Fruit fly (Drosophila melanogaster) whole organism, embryonic: Measurements from ENCODE around the gene CG11000.

Source experiments
- CG10543 ChIP-seq: fragments of 200-800 bp; sonication (Bioruptor generic); optimal IDR thresholded peaks from 3 replicates; lab custom pipeline; 2017; ENCODE audit warnings: missing biosample characterization, mild to moderate bottlenecking, missing genetic modification characterization, moderate library complexity
- CG10565 ChIP-seq: fragments of 200-800 bp; sonication (Bioruptor generic); optimal IDR thresholded peaks from 3 replicates; lab custom pipeline; 2016; ENCODE audit warnings: missing biosample characterization, mild to moderate bottlenecking, missing genetic modification characterization
- CG10654 ChIP-seq: fragments of 200-800 bp; sonication (Bioruptor generic); optimal IDR thresholded peaks from 2 replicates; lab custom pipeline; 2016; ENCODE audit warnings: missing biosample characterization, missing genetic modification characterization
- CG11695 ChIP-seq: fragments of 200-800 bp; sonication (Bioruptor generic); IDR thresholded peaks from 3 replicates; pipeline ENCODE4 v1.3.6; 2022; ENCODE audit warnings: missing biosample characterization, missing genetic modification characterization
- CG12104 ChIP-seq: fragments of 200-800 bp; sonication (Bioruptor generic); optimal IDR thresholded peaks from 3 replicates; lab custom pipeline; 2016; ENCODE audit warnings: missing biosample characterization, missing genetic modification characterization
- CG12391 ChIP-seq: fragments of 200-800 bp; sonication (Bioruptor generic); optimal IDR thresholded peaks from 3 replicates; lab custom pipeline; 2018; ENCODE audit warnings: missing biosample characterization, mild to moderate bottlenecking, missing genetic modification characterization, moderate library complexity
- CG15696 ChIP-seq: fragments of 200-800 bp; sonication (Bioruptor generic); optimal IDR thresholded peaks from 2 replicates; lab custom pipeline; 2019; ENCODE audit warnings: missing biosample characterization, mild to moderate bottlenecking, missing genetic modification characterization, moderate library complexity
- CG18011 ChIP-seq: fragments of 200-800 bp; sonication (Bioruptor generic); optimal IDR thresholded peaks from 2 replicates; lab custom pipeline; 2017; ENCODE audit warnings: missing biosample characterization, missing genetic modification characterization, mild to moderate bottlenecking, moderate library complexity, missing genotype
- CG30403 ChIP-seq: fragments of 200-800 bp; sonication (Bioruptor generic); optimal IDR thresholded peaks from 3 replicates; lab custom pipeline; 2016; ENCODE audit warnings: missing biosample characterization, missing genetic modification characterization
- CG4360 ChIP-seq: fragments of 200-800 bp; sonication (Bioruptor generic); IDR thresholded peaks from 2 replicates; pipeline ENCODE4 v1.3.6; 2022; ENCODE audit warnings: missing biosample characterization, missing genetic modification characterization
- CG4617 ChIP-seq: fragments of 200-800 bp; sonication (Bioruptor generic); optimal IDR thresholded peaks from 3 replicates; lab custom pipeline; 2016; ENCODE audit warnings: missing biosample characterization, missing genetic modification characterization, borderline replicate concordance
- CG6254 ChIP-seq: fragments of 200-800 bp; sonication (Bioruptor generic); optimal IDR thresholded peaks from 3 replicates; lab custom pipeline; 2017; ENCODE audit warnings: mild to moderate bottlenecking, missing biosample characterization, missing genetic modification reagents, missing genetic modification characterization
- CG6683 ChIP-seq: fragments of 200-800 bp; sonication (Bioruptor generic); optimal IDR thresholded peaks from 2 replicates; lab custom pipeline; 2017; ENCODE audit warnings: missing biosample characterization, mild to moderate bottlenecking, missing genetic modification characterization, missing genetic modification reagents
- CG7928 ChIP-seq: fragments of 200-800 bp; sonication (Bioruptor generic); optimal IDR thresholded peaks from 2 replicates; lab custom pipeline; 2017; ENCODE audit warnings: missing biosample characterization, mild to moderate bottlenecking, missing genetic modification characterization
- CG9727 ChIP-seq: fragments of 200-800 bp; sonication (Bioruptor generic); optimal IDR thresholded peaks from 3 replicates; lab custom pipeline; 2017; ENCODE audit warnings: missing biosample characterization, mild to moderate bottlenecking, missing genetic modification characterization
- CG9932 ChIP-seq: fragments of 200-800 bp; sonication (Bioruptor generic); IDR thresholded peaks from 2 replicates; pipeline ENCODE4 v1.3.6; 2022; ENCODE audit warnings: missing biosample characterization, missing genetic modification characterization
- Camta ChIP-seq: fragments of 200-800 bp; sonication (Bioruptor generic); optimal IDR thresholded peaks from 2 replicates; lab custom pipeline; 2016; ENCODE audit warnings: missing biosample characterization, missing genetic modification characterization
- CrebB ChIP-seq: fragments of 200-800 bp; sonication (Bioruptor generic); optimal IDR thresholded peaks from 3 replicates; lab custom pipeline; 2018; ENCODE audit warnings: missing biosample characterization, mild to moderate bottlenecking, missing genetic modification characterization
- Deaf1 ChIP-seq: fragments of 200-800 bp; optimal IDR thresholded peaks from 3 replicates; lab custom pipeline; 2019; ENCODE audit warnings: missing biosample characterization, mild to moderate bottlenecking, missing genetic modification characterization, moderate library complexity
- Dek ChIP-seq: fragments of 200-800 bp; sonication (Bioruptor generic); optimal IDR thresholded peaks from 3 replicates; lab custom pipeline; 2019; ENCODE audit warnings: missing biosample characterization, mild to moderate bottlenecking, missing genetic modification characterization, moderate library complexity
- Dfd ChIP-seq, 2 experiments: fragments of >200 bp; optimal IDR thresholded peaks; 2 replicates each; lab custom pipeline; 2017; ENCODE audit warnings: missing biosample characterization in 2 of 2, missing genetic modification characterization in 2 of 2
- H2.0 ChIP-seq: fragments of 200-800 bp; sonication (Bioruptor generic); IDR thresholded peaks from 2 replicates; pipeline ENCODE4 v1.3.6; 2022; ENCODE audit warnings: missing biosample characterization, missing genetic modification characterization
- HLH4C ChIP-seq: fragments of 200-800 bp; sonication (Bioruptor generic); IDR thresholded peaks from 3 replicates; pipeline ENCODE4 v1.3.6; 2022; ENCODE audit warnings: missing biosample characterization, missing genetic modification characterization; ENCODE audit not compliant: partially characterized antibody
- HmgD ChIP-seq: fragments of 200-800 bp; sonication (Bioruptor generic); optimal IDR thresholded peaks from 3 replicates; lab custom pipeline; 2016; ENCODE audit warnings: missing biosample characterization, missing genetic modification characterization
- Hmr ChIP-seq: fragments of 200-800 bp; sonication (Bioruptor generic); optimal IDR thresholded peaks from 3 replicates; lab custom pipeline; 2017; ENCODE audit warnings: mild to moderate bottlenecking, missing biosample characterization, missing genetic modification reagents, missing genetic modification characterization
- Max ChIP-seq: fragments of 200-800 bp; sonication (Bioruptor generic); optimal IDR thresholded peaks from 2 replicates; lab custom pipeline; 2016; ENCODE audit warnings: missing biosample characterization, mild to moderate bottlenecking, missing genetic modification characterization
- Med ChIP-seq: fragments of 200-800 bp; sonication (Bioruptor generic); peaks from one replicate; lab custom pipeline; 2016; ENCODE audit warnings: missing biosample characterization, missing genetic modification characterization, mild to moderate bottlenecking, inconsistent platforms, moderate library complexity
- Neu2 ChIP-seq: fragments of 200-800 bp; sonication (Bioruptor generic); optimal IDR thresholded peaks from 3 replicates; lab custom pipeline; 2016; ENCODE audit warnings: missing biosample characterization, missing genetic modification characterization, borderline replicate concordance
- Optix ChIP-seq: fragments of 200-800 bp; sonication (Bioruptor generic); IDR thresholded peaks from 3 replicates; pipeline ENCODE4 v1.3.6; 2022; ENCODE audit warnings: missing biosample characterization, missing genetic modification characterization
- abd-A ChIP-seq: fragments of 200-800 bp; sonication (Bioruptor generic); optimal IDR thresholded peaks from 3 replicates; lab custom pipeline; 2019; ENCODE audit warnings: missing biosample characterization, mild to moderate bottlenecking, missing genetic modification characterization, moderate library complexity
- ase ChIP-seq: fragments of 200-800 bp; sonication (Bioruptor generic); IDR thresholded peaks from 3 replicates; pipeline ENCODE4 v1.3.6; 2022; ENCODE audit warnings: missing biosample characterization, missing genetic modification characterization
- cas ChIP-seq: fragments of 200-800 bp; sonication (Bioruptor generic); IDR thresholded peaks from 2 replicates; pipeline ENCODE4 v1.3.6; 2022; ENCODE audit warnings: missing biosample characterization, missing genetic modification characterization
- cato ChIP-seq: fragments of 200-800 bp; sonication (Bioruptor generic); optimal IDR thresholded peaks from 2 replicates; lab custom pipeline; 2016; ENCODE audit warnings: missing biosample characterization, missing genetic modification characterization, borderline replicate concordance
- crc ChIP-seq: fragments of 200-800 bp; sonication (Bioruptor generic); optimal IDR thresholded peaks from 2 replicates; lab custom pipeline; 2016; ENCODE audit warnings: missing biosample characterization, missing genetic modification characterization
- danr ChIP-seq: fragments of 200-800 bp; sonication (Bioruptor generic); IDR thresholded peaks from 2 replicates; pipeline ENCODE4 v1.3.6; 2022; ENCODE audit warnings: missing biosample characterization, missing genetic modification characterization
- dpn ChIP-seq, 2 experiments: fragments of 200-800 bp; sonication (Bioruptor generic); optimal IDR thresholded peaks; 3 replicates each; lab custom pipeline; 2016; ENCODE audit warnings: missing biosample characterization in 2 of 2, missing genetic modification characterization in 2 of 2
- en ChIP-seq: fragments of 200-800 bp; sonication (Bioruptor generic); optimal IDR thresholded peaks from 2 replicates; lab custom pipeline; 2016; ENCODE audit warnings: missing biosample characterization, missing genetic modification characterization
- ewg ChIP-seq: fragments of 200-800 bp; sonication (Bioruptor generic); optimal IDR thresholded peaks from 3 replicates; lab custom pipeline; 2017; ENCODE audit warnings: mild to moderate bottlenecking, missing biosample characterization, missing genetic modification reagents, missing genetic modification characterization
- fd3F ChIP-seq: fragments of 200-800 bp; sonication (Bioruptor generic); optimal IDR thresholded peaks from 2 replicates; lab custom pipeline; 2018; ENCODE audit warnings: missing biosample characterization, mild to moderate bottlenecking, missing genetic modification characterization, moderate library complexity
- gcm2 ChIP-seq: fragments of 200-800 bp; sonication (Bioruptor generic); optimal IDR thresholded peaks from 2 replicates; lab custom pipeline; 2016; ENCODE audit warnings: missing biosample characterization, missing genetic modification characterization
- grau ChIP-seq: fragments of 200-800 bp; optimal IDR thresholded peaks from 3 replicates; lab custom pipeline; 2019; ENCODE audit warnings: missing biosample characterization, mild to moderate bottlenecking, missing genetic modification characterization, moderate library complexity
- gt ChIP-seq: fragments of 200-800 bp; sonication (Bioruptor generic); IDR thresholded peaks from 2 replicates; pipeline ENCODE4 v1.3.6; 2022; ENCODE audit warnings: missing biosample characterization, missing genetic modification characterization
- hb ChIP-seq: fragments of 200-800 bp; sonication (Bioruptor generic); IDR thresholded peaks from 3 replicates; pipeline ENCODE4 v1.3.6; 2022; ENCODE audit warnings: missing biosample characterization, missing genetic modification characterization; ENCODE audit not compliant: partially characterized antibody
- inv ChIP-seq: fragments of 200-800 bp; sonication (Bioruptor generic); IDR thresholded peaks from 2 replicates; pipeline ENCODE4 v1.3.6; 2022; ENCODE audit warnings: missing biosample characterization, missing genetic modification characterization; ENCODE audit not compliant: partially characterized antibody
- knrl ChIP-seq: fragments of 200-800 bp; sonication (Bioruptor generic); IDR thresholded peaks from 3 replicates; pipeline ENCODE4 v1.3.6; 2022; ENCODE audit warnings: missing biosample characterization, missing genetic modification characterization; ENCODE audit not compliant: partially characterized antibody
- repo ChIP-seq: fragments of 200-800 bp; sonication (Bioruptor generic); optimal IDR thresholded peaks from 2 replicates; lab custom pipeline; 2016; ENCODE audit warnings: missing biosample characterization, missing genetic modification characterization
- so ChIP-seq: fragments of 200-800 bp; sonication (Bioruptor generic); IDR thresholded peaks from 3 replicates; pipeline ENCODE4 v1.3.6; 2022; ENCODE audit warnings: missing biosample characterization, missing genetic modification characterization
- stwl ChIP-seq: fragments of 200-800 bp; sonication (Bioruptor generic); optimal IDR thresholded peaks from 3 replicates; lab custom pipeline; 2018; ENCODE audit warnings: missing biosample characterization, mild to moderate bottlenecking, missing genetic modification characterization, moderate library complexity
- tup ChIP-seq: fragments of 200-800 bp; sonication (Bioruptor generic); optimal IDR thresholded peaks from 2 replicates; lab custom pipeline; 2016; ENCODE audit warnings: missing biosample characterization, mild to moderate bottlenecking, missing genetic modification characterization, moderate library complexity
- usp ChIP-seq: fragments of >200 bp; optimal IDR thresholded peaks from 2 replicates; lab custom pipeline; 2017; ENCODE audit warnings: missing biosample characterization, missing genetic modification characterization

The CG11000 gene

DNA sequence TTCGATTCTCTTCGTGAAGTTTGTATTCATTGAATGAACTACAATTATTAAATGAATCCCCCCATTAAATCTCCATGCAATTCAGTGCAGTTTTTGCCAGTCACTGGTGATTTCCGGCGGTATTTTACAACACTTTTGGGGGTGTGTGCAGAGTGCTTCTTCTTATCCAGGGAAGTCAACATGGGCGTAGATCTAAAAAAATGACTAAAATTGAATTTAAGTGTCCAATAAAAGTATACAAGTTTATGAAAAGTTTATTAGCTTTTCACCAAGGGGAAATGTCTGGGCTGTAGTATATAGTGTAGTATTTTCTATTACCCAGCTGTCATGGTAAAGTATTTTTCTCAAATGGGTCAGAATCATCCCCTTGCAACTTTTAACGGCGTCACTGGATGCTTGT is 10.6 kb upstream of the CG11000 start, which contains the start of gene Hpf1 (continued):
- TF ChIP-seq HLH4C (GFP tag; lab: Robert Waterston, UW) (no peak), abd-A (tag; lab: Kevin White, UChicago) (no peak), CG15696 (tag; lab: Kevin White, UChicago) (peak; percentile 94), dpn (GFP tag; optimal IDR thresholded peaks at IDR 0.05; lab: Kevin White, UChicago) (peak; percentile 99), Neu2 (GFP tag; lab: Kevin White, UChicago) (peak; percentile 92), knrl (GFP tag; lab: Robert Waterston, UW) (no peak), ase (peak; percentile 97), stwl (peak; percentile 86), CG10565 (GFP tag; lab: Kevin White, UChicago) (peak; percentile 92), CG6683 (GFP tag; lab: Kevin White, UChicago) (peak; percentile 93), CG7928 (GFP tag; lab: Kevin White, UChicago) (peak; percentile 80), CG30403 (GFP tag; lab: Kevin White, UChicago) (peak; percentile 99), CG10543 (peak; percentile 95), crc (peak; percentile 97), CG18011 (GFP tag; lab: Kevin White, UChicago) (peak; percentile 92), CrebB (peak; percentile 98), CG11695 (GFP tag; lab: Robert Waterston, UW) (peak; percentile 99), hb (GFP tag; lab: Robert Waterston, UW) (no peak), CG4360 (peak; percentile 73), so (GFP tag; lab: Robert Waterston, UW) (peak; percentile 96), H2.0 (GFP tag; lab: Robert Waterston, UW) (peak; percentile 97), gt (peak; percentile 91), CG9932 (GFP tag; lab: Robert Waterston, UW) (peak; percentile 98), cas (GFP tag; lab: Robert Waterston, UW) (peak; percentile 96), ewg (peak; percentile 93), Dek (tag; lab: Kevin White, UChicago) (peak; percentile 97), CG12391 (peak; percentile 98), CG4617 (GFP tag; lab: Kevin White, UChicago) (peak; percentile 98), usp (GFP tag; lab: Kevin White, UChicago) (no peak), gcm2 (peak; percentile 96), CG9727 (GFP tag; lab: Kevin White, UChicago) (peak; percentile 98), tup (GFP tag; lab: Kevin White, UChicago) (peak; percentile 96), CG10654 (peak; percentile 97), CG6254 (GFP tag; lab: Kevin White, UChicago) (peak; percentile 93), Med (peak; percentile 100), Dfd (GFP tag; optimal IDR thresholded peaks at IDR 0.05; lab: Kevin White, UChicago) (peak in 1 of 2 experiments; percentile 19), Optix (GFP tag; lab: Robert Waterston, UW) (peak; percentile 96), cato (GFP tag; lab: Kevin White, UChicago) (peak; percentile 96), en (peak; percentile 96), danr (peak; percentile 97), fd3F (GFP tag; lab: Kevin White, UChicago) (peak; percentile 99), CG12104 (GFP tag; lab: Kevin White, UChicago) (peak; percentile 95), grau (tag; lab: Kevin White, UChicago) (peak; percentile 98), Deaf1 (tag; lab: Kevin White, UChicago) (peak; percentile 85), inv (GFP tag; lab: Robert Waterston, UW) (no peak), repo (GFP tag; lab: Kevin White, UChicago) (peak; percentile 97), Max (GFP tag; lab: Kevin White, UChicago) (peak; percentile 98), HmgD (GFP tag; lab: Kevin White, UChicago) (peak; percentile 98), Hmr (peak; percentile 99), Camta (GFP tag; lab: Kevin White, UChicago) (peak; percentile 98)
